Worm (Caenorhabditis elegans): Measurements from ENCODE around the gene C17B7.5.
A peak's percentile ranks its signal among the peaks of the same experiment; 100 is the strongest.

DNA sequence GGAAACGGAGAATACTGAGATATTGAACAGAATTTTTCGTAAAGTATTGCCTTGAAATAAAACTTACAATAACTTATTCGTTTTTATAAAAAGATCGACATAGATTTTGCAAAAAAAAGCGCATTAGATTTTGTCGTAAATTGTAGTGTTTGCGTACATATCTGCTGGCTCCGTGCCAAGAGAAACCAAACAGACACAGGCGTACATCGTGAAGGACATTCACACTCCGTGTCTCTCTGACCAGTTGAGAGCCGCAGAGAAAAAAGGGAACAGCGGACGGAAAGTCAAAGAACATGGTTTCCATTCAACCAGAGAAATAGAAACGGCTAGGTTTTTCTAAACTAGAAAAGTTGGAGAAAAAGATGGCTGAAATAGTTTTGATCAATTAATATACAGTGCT is 18.1 kb upstream of the C17B7.5 start, which contains the start of gene arrd-19:
- TF ChIP-seq aptf-2 (GFP tag; conservative IDR thresholded peaks at IDR 0.05), result no peak
- peak; percentile 48; the same call in 1 of the 2 replicates for TF ChIP-seq ceh-100 (GFP tag; IDR thresholded peaks at IDR 0.05)
- no peak for TF ChIP-seq ets-4 (GFP tag; optimal IDR thresholded peaks at IDR 0.05)
- TF ChIP-seq mxl-1 (tag; optimal IDR thresholded peaks at IDR 0.05), result no peak

Data from whole organism, young adult.